Fruit fly (Drosophila melanogaster) whole organism, prepupa: ENCODE data around the gene CG13310.

Experiments used
- Blimp-1 ChIP-seq: fragments of 200-800 bp; sonication (Bioruptor generic); optimal IDR thresholded peaks from 3 replicates; lab custom pipeline; 2017; ENCODE audit warnings: missing biosample characterization, missing genetic modification characterization, mild to moderate bottlenecking, moderate library complexity, missing genetic modification reagents
- CG10631 ChIP-seq: fragments of 200-800 bp; sonication (Bioruptor generic); optimal IDR thresholded peaks from 2 replicates; lab custom pipeline; 2016; ENCODE audit warnings: missing biosample characterization, missing genetic modification characterization
- CG11294 ChIP-seq: fragments of 200-800 bp; sonication (Bioruptor generic); IDR thresholded peaks from 2 replicates; pipeline ENCODE4 v1.3.6; 2022; ENCODE audit warnings: missing biosample characterization, missing genetic modification characterization
- CG15336 ChIP-seq: fragments of 200-800 bp; sonication (Bioruptor generic); IDR thresholded peaks from 2 replicates; pipeline ENCODE4 v1.3.6; 2022; ENCODE audit warnings: missing biosample characterization, missing genetic modification characterization
- CG1621 ChIP-seq: fragments of 200-800 bp; sonication (Bioruptor generic); optimal IDR thresholded peaks from 3 replicates; lab custom pipeline; 2018; ENCODE audit warnings: missing biosample characterization, mild to moderate bottlenecking, missing genetic modification characterization
- CG16779 ChIP-seq: fragments of 200-800 bp; sonication (Bioruptor generic); optimal IDR thresholded peaks from 3 replicates; lab custom pipeline; 2017; ENCODE audit warnings: missing biosample characterization, mild to moderate bottlenecking, missing genetic modification characterization
- CG3032 ChIP-seq: fragments of 200-800 bp; optimal IDR thresholded peaks from 2 replicates; lab custom pipeline; 2019; ENCODE audit warnings: missing biosample characterization, mild to moderate bottlenecking, missing genetic modification characterization, moderate library complexity
- CG31627 ChIP-seq: fragments of 200-800 bp; sonication (Bioruptor generic); optimal IDR thresholded peaks from 3 replicates; lab custom pipeline; 2016; ENCODE audit warnings: missing biosample characterization, missing genetic modification characterization
- CG32006 ChIP-seq: fragments of 200-800 bp; sonication (Bioruptor generic); optimal IDR thresholded peaks from 3 replicates; lab custom pipeline; 2017; ENCODE audit warnings: missing biosample characterization, mild to moderate bottlenecking, missing genetic modification characterization
- CG3919 ChIP-seq: fragments of 200-800 bp; sonication (Bioruptor generic); optimal IDR thresholded peaks from 3 replicates; lab custom pipeline; 2016; ENCODE audit warnings: missing biosample characterization, missing genetic modification characterization
- CG4318 ChIP-seq: fragments of 200-800 bp; sonication (Bioruptor generic); optimal IDR thresholded peaks from 3 replicates; lab custom pipeline; 2017; ENCODE audit warnings: missing biosample characterization, mild to moderate bottlenecking, missing genetic modification characterization
- CG6163 ChIP-seq: fragments of 200-800 bp; sonication (Bioruptor generic); IDR thresholded peaks from 3 replicates; pipeline ENCODE4 v1.3.6; 2022; ENCODE audit warnings: missing biosample characterization, missing genetic modification characterization
- CG6276 ChIP-seq: fragments of 200-800 bp; sonication (Bioruptor generic); optimal IDR thresholded peaks from 2 replicates; lab custom pipeline; 2017; ENCODE audit warnings: missing biosample characterization, mild to moderate bottlenecking, missing genetic modification characterization
- CG6792 ChIP-seq: fragments of 200-800 bp; sonication (Bioruptor generic); optimal IDR thresholded peaks from 3 replicates; lab custom pipeline; 2016; ENCODE audit warnings: missing biosample characterization, missing genetic modification characterization
- CG7368 ChIP-seq: fragments of 200-800 bp; sonication (Bioruptor generic); optimal IDR thresholded peaks from 3 replicates; lab custom pipeline; 2016; ENCODE audit warnings: missing biosample characterization, missing genetic modification characterization
- CG8119 ChIP-seq: fragments of 200-800 bp; sonication (Bioruptor generic); IDR thresholded peaks from 3 replicates; pipeline ENCODE4 v1.3.6; 2022; ENCODE audit warnings: missing biosample characterization, missing genetic modification characterization
- CG8319 ChIP-seq: fragments of 200-800 bp; sonication (Bioruptor generic); optimal IDR thresholded peaks from 3 replicates; lab custom pipeline; 2016; ENCODE audit warnings: missing biosample characterization, missing genetic modification characterization
- CG9139 ChIP-seq: fragments of 200-800 bp; sonication (Bioruptor generic); optimal IDR thresholded peaks from 3 replicates; lab custom pipeline; 2017; ENCODE audit warnings: missing biosample characterization, mild to moderate bottlenecking, missing genetic modification characterization
- Eip78C ChIP-seq: fragments of 200-800 bp; sonication (Bioruptor generic); peaks from one replicate; lab custom pipeline; 2016; ENCODE audit warnings: missing biosample characterization, missing genetic modification characterization
- Ets21C ChIP-seq: fragments of 200-800 bp; sonication (Bioruptor generic); optimal IDR thresholded peaks from 3 replicates; lab custom pipeline; 2016; ENCODE audit warnings: missing biosample characterization, missing genetic modification characterization
- Ets96B ChIP-seq: fragments of 200-800 bp; optimal IDR thresholded peaks from 2 replicates; lab custom pipeline; 2019; ENCODE audit warnings: missing biosample characterization, mild to moderate bottlenecking, missing genetic modification characterization, moderate library complexity
- Hr38 ChIP-seq: sonication (Bioruptor generic); optimal IDR thresholded peaks from 2 replicates; lab custom pipeline; 2016; ENCODE audit warnings: missing biosample characterization, missing genetic modification characterization
- Hr4 ChIP-seq: fragments of 200-800 bp; sonication (Bioruptor generic); optimal IDR thresholded peaks from 3 replicates; lab custom pipeline; 2016; ENCODE audit warnings: missing biosample characterization, missing genetic modification characterization
- Lpt ChIP-seq: fragments of 200-800 bp; sonication (Bioruptor generic); optimal IDR thresholded peaks from 3 replicates; lab custom pipeline; 2016; ENCODE audit warnings: missing biosample characterization, missing genetic modification characterization
- Met ChIP-seq: fragments of 200-800 bp; sonication (Bioruptor generic); optimal IDR thresholded peaks from 3 replicates; lab custom pipeline; 2016; ENCODE audit warnings: missing biosample characterization, missing genetic modification characterization
- OdsH ChIP-seq: fragments of 200-800 bp; sonication (Bioruptor generic); optimal IDR thresholded peaks from 3 replicates; lab custom pipeline; 2016; ENCODE audit warnings: missing biosample characterization, missing genetic modification characterization
- Smox ChIP-seq: fragments of 200-800 bp; sonication (Bioruptor generic); optimal IDR thresholded peaks from 3 replicates; lab custom pipeline; 2016; ENCODE audit warnings: missing biosample characterization, missing genetic modification characterization
- Sox14 ChIP-seq: fragments of 200-800 bp; sonication (Bioruptor generic); optimal IDR thresholded peaks from 3 replicates; lab custom pipeline; 2016; ENCODE audit warnings: missing biosample characterization, missing genetic modification characterization
- Sox15 ChIP-seq: fragments of 200-800 bp; sonication (Bioruptor generic); optimal IDR thresholded peaks from 3 replicates; lab custom pipeline; 2016; ENCODE audit warnings: missing biosample characterization, missing genetic modification characterization
- achi ChIP-seq: fragments of 200-800 bp; sonication (Bioruptor generic); optimal IDR thresholded peaks from 3 replicates; lab custom pipeline; 2016; ENCODE audit warnings: missing biosample characterization, missing genetic modification characterization
- cyc ChIP-seq: fragments of 200-800 bp; sonication (Bioruptor generic); optimal IDR thresholded peaks from 3 replicates; lab custom pipeline; 2016; ENCODE audit warnings: missing biosample characterization, missing genetic modification characterization
- dac ChIP-seq: fragments of 200-800 bp; sonication (Bioruptor generic); optimal IDR thresholded peaks from 2 replicates; lab custom pipeline; 2017; ENCODE audit warnings: missing biosample characterization, mild to moderate bottlenecking, missing genetic modification characterization
- eg ChIP-seq: fragments of 200-800 bp; sonication (Bioruptor generic); IDR thresholded peaks from 3 replicates; pipeline ENCODE4 v1.3.6; 2022; ENCODE audit warnings: missing biosample characterization, missing genetic modification characterization
- fd59A ChIP-seq: fragments of 200-800 bp; sonication (Bioruptor generic); optimal IDR thresholded peaks from 2 replicates; lab custom pipeline; 2017; ENCODE audit warnings: missing biosample characterization, mild to moderate bottlenecking, missing genetic modification characterization, missing genetic modification reagents
- net ChIP-seq: fragments of 200-800 bp; sonication (Bioruptor generic); optimal IDR thresholded peaks from 3 replicates; lab custom pipeline; 2016; ENCODE audit warnings: missing biosample characterization, missing genetic modification characterization
- pdm3 ChIP-seq: fragments of 200-800 bp; sonication (Bioruptor generic); optimal IDR thresholded peaks from 3 replicates; lab custom pipeline; 2016; ENCODE audit warnings: missing biosample characterization, missing genetic modification characterization
- salr ChIP-seq, 2 experiments: fragments of 200-800 bp; sonication (Bioruptor generic); optimal IDR thresholded peaks; 3 replicates each; lab custom pipeline; 2016 to 2018; ENCODE audit warnings: missing biosample characterization in 2 of 2, missing genetic modification characterization in 2 of 2, mild to moderate bottlenecking in 1 of 2
- ss ChIP-seq, 2 experiments: fragments of 200-800 bp; sonication (Bioruptor generic); optimal IDR thresholded peaks; 2 replicates in 1 of 2; 3 replicates in 1 of 2; lab custom pipeline; 2017 to 2018; ENCODE audit warnings: mild to moderate bottlenecking in 2 of 2, missing biosample characterization in 2 of 2, missing genetic modification characterization in 2 of 2, moderate library complexity in 1 of 2
- svp ChIP-seq: fragments of 200-800 bp; sonication (Bioruptor generic); peaks from one replicate; lab custom pipeline; 2016; ENCODE audit warnings: missing biosample characterization, missing genetic modification characterization
- vri ChIP-seq: fragments of 200-800 bp; sonication (Bioruptor generic); optimal IDR thresholded peaks from 3 replicates; lab custom pipeline; 2016; ENCODE audit warnings: missing biosample characterization, mild to moderate bottlenecking, missing genetic modification characterization

Gene CG13310

DNA sequence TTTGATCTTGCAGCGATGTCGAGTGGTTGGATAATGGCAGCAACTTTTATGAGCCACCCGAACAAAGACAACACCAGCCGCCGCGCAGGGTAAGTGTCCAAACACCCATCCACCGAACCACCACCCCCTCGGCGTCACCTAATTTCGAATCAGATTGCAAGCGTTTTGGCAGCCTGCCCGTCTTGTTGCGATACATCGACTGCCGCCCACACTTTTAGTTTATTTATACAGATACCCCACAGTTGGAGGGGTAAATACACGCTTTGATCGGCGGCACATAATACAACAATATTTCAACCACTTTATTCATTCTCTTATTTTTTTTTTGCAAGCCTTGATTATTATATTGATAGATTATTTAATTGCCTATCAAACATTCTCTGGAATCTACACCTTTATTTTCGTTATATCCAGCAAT, 37.3 kb downstream of the CG13310 start (continued):
- TF ChIP-seq CG15336 = peak; percentile 20; the same call in 1 of the 2 replicates
- peak; percentile 20 for TF ChIP-seq CG6276 (GFP tag; lab: Kevin White, UChicago)
- TF ChIP-seq CG7368 (GFP tag; lab: Kevin White, UChicago) = no peak
- no peak for TF ChIP-seq salr (GFP tag; optimal IDR thresholded peaks at IDR 0.05; lab: Kevin White, UChicago)
- peak; percentile 48 for TF ChIP-seq OdsH (GFP tag; lab: Kevin White, UChicago)
- TF ChIP-seq vri (GFP tag; lab: Kevin White, UChicago) = peak; percentile 67
- TF ChIP-seq CG9139 (GFP tag; lab: Kevin White, UChicago) = no peak
- no peak for TF ChIP-seq CG11294
- no peak for TF ChIP-seq CG4318
- TF ChIP-seq CG8319 = no peak
- no peak for TF ChIP-seq Lpt (GFP tag; lab: Kevin White, UChicago)
- peak; percentile 28 for TF ChIP-seq net (GFP tag; lab: Kevin White, UChicago)
- no peak for TF ChIP-seq Eip78C (GFP tag; lab: Kevin White, UChicago)
- TF ChIP-seq Sox14 (GFP tag; lab: Kevin White, UChicago) = peak; percentile 70
- no peak for TF ChIP-seq Ets21C (GFP tag; lab: Kevin White, UChicago)
- no peak for TF ChIP-seq CG6163 (GFP tag; lab: Robert Waterston, UW)
- peak; percentile 48 for TF ChIP-seq CG32006
- peak; percentile 26 for TF ChIP-seq CG6792
- TF ChIP-seq, all 60 proteins: peak for 25

DNA sequence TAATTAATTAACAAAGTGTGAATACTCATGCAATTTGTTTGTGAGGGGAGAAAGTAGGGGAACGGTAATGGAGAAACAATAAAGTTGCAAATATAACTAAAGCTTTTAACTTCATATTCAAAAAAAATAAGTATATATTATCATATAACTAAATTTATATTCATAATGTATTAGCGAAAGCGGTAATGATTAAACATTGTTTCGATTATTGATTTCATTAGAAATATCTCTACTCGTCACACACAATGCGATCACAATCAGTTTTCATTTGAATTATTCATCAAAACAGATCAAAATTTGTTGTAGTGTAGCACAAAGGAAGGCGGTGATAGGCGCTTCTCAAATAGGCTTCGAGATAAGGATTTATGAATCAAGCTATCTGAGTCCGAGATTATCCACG, 44.6 kb downstream of the CG13310 start, which contains the start of gene CG6576:
TSS of gene CG6576 (plus strand) at position 301 of the 400 bp plus-strand sequence.
- no peak for TF ChIP-seq Smox (GFP tag; lab: Kevin White, UChicago)
- peak; percentile 35 for TF ChIP-seq svp (GFP tag; lab: Kevin White, UChicago)
- no peak for TF ChIP-seq CG15336
- TF ChIP-seq salr (GFP tag; optimal IDR thresholded peaks at IDR 0.05; lab: Kevin White, UChicago) = no peak

DNA sequence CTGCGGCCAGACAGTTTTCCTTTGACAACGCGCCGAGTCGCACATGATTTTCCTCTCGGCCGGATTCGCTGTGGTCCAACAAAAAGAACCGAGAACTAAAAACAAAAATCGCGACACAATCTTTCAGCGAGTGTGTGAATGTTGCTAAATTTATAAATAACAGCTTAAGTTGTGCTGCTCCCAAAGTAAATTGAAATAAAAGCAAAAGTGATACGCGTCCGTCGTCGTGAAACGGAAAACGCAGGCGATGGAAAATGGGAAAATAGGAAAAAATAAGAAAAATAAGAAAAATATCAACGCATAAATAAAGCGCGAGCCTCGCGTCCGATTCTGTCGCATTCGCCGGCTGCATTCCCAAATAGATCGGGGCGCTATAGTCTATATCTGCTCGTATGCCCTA, 46.7 kb downstream of the CG13310 start, which contains the start of gene Fhos:
TSS of gene Fhos (plus strand) at position 28 of the 400 bp plus-strand sequence.
- no peak for TF ChIP-seq CG3032 (tag; lab: Kevin White, UChicago)
- TF ChIP-seq CG8119 (GFP tag; lab: Robert Waterston, UW) = peak; percentile 49; the same call in 1 of the 3 replicates
- TF ChIP-seq CG16779 = peak; percentile 13
- TF ChIP-seq cyc (GFP tag; lab: Kevin White, UChicago) = no peak
- TF ChIP-seq CG1621 = no peak
- TF ChIP-seq Ets96B = no peak
- TF ChIP-seq Hr38 = no peak
- 0 out of 3 replicates have a peak, but pooled peaks have one; percentile 9 for TF ChIP-seq CG6163 (GFP tag; lab: Robert Waterston, UW)
- TF ChIP-seq CG32006 = no peak
- TF ChIP-seq Eip78C (GFP tag; lab: Kevin White, UChicago) = peak; percentile 50
- TF ChIP-seq CG6276 (GFP tag; lab: Kevin White, UChicago) = peak; percentile 29
- no peak for TF ChIP-seq dac (GFP tag; lab: Kevin White, UChicago)
- TF ChIP-seq CG15336 = peak; percentile 59
- TF ChIP-seq ss (GFP tag; optimal IDR thresholded peaks at IDR 0.05; lab: Kevin White, UChicago) = no peak
- no peak for TF ChIP-seq net (GFP tag; lab: Kevin White, UChicago)
- TF ChIP-seq, all 60 proteins: peak for 6

DNA sequence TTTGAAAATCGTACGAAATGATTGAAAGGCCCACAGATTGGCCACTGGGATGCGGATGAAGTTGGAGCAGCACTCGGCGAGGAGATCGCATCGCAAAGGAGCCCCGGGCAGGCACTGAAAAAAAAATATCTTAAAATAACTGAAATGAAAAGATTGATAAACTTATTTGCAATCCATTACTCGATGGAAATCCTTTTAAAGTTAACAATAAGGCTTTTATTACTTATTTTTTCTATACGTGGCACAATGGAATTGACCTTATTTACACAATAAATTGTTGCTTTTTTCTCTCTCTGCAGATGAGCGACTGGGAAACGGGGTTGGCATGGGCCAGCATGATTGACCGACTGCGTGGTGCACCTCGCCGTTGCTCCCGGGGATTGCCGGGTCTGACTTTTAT, 49.1 kb downstream of the CG13310 start:
- TF ChIP-seq CG6276 (GFP tag; lab: Kevin White, UChicago) = peak; percentile 71
- peak; percentile 70 for TF ChIP-seq CG32006
- TF ChIP-seq net (GFP tag; lab: Kevin White, UChicago) = no peak
- peak; percentile 27 for TF ChIP-seq CG3919 (GFP tag; lab: Kevin White, UChicago)
- TF ChIP-seq pdm3 (GFP tag; lab: Kevin White, UChicago) = peak; percentile 9
- TF ChIP-seq Sox15 (GFP tag; lab: Kevin White, UChicago) = peak; percentile 4
- no peak for TF ChIP-seq CG3032 (tag; lab: Kevin White, UChicago)
- peak; percentile 77 for TF ChIP-seq eg (GFP tag; lab: Robert Waterston, UW)
- peak; percentile 70 for TF ChIP-seq CG6163 (GFP tag; lab: Robert Waterston, UW)
- peak; percentile 57 for TF ChIP-seq Hr4 (GFP tag; lab: Kevin White, UChicago)
- peak; percentile 14 for TF ChIP-seq CG10631 (GFP tag; lab: Kevin White, UChicago)
- no peak for TF ChIP-seq Blimp-1 (GFP tag; lab: Kevin White, UChicago)
- no peak for TF ChIP-seq CG11294
- peak; percentile 77 for TF ChIP-seq CG8119 (GFP tag; lab: Robert Waterston, UW)
- TF ChIP-seq Eip78C (GFP tag; lab: Kevin White, UChicago) = peak; percentile 57
- TF ChIP-seq cyc (GFP tag; lab: Kevin White, UChicago) = peak; percentile 5
- peak; percentile 38 for TF ChIP-seq dac (GFP tag; lab: Kevin White, UChicago)
- peak; percentile 18 for TF ChIP-seq achi
- TF ChIP-seq fd59A = no peak
- peak; percentile 21 for TF ChIP-seq OdsH (GFP tag; lab: Kevin White, UChicago)
- no peak for TF ChIP-seq CG31627 (GFP tag; lab: Kevin White, UChicago)
- no peak for TF ChIP-seq Met (GFP tag; lab: Kevin White, UChicago)
- no peak for TF ChIP-seq CG7368 (GFP tag; lab: Kevin White, UChicago)
- peak; percentile 56 for TF ChIP-seq Lpt (GFP tag; lab: Kevin White, UChicago)
- no peak for TF ChIP-seq CG6792
- TF ChIP-seq CG4318 = peak; percentile 22
- TF ChIP-seq CG15336 = peak; percentile 81
